Worm (Caenorhabditis elegans) whole organism, L4 larva: Measurements from ENCODE around the gene pcca-1.

Experiments
- F26F4.8 ChIP-seq: fragments of 200-800 bp; sonication (Bioruptor generic); conservative IDR thresholded peaks from 2 replicates; pipeline ENCODE4 v1.3.6; 2022; ENCODE audit warnings: missing genetic modification characterization, missing compliant biosample characterization
- F49E8.2 ChIP-seq: sonication (generic microtip); optimal IDR thresholded peaks from 2 replicates; lab custom pipeline; 2016; ENCODE audit warnings: missing compliant biosample characterization, mild to moderate bottlenecking, missing genetic modification characterization, borderline replicate concordance
- R02D3.7 ChIP-seq: fragments of 150-350 bp; sonication (generic microtip); optimal IDR thresholded peaks from 3 replicates; lab custom pipeline; 2014; ENCODE audit warnings: missing biosample characterization, missing genetic modification characterization
- T20F7.1 ChIP-seq: fragments of 200-800 bp; sonication (Bioruptor generic); optimal IDR thresholded peaks from 2 replicates; lab custom pipeline; 2018; ENCODE audit warnings: mild to moderate bottlenecking, missing genetic modification characterization, missing compliant biosample characterization
- Y105C5A.15 ChIP-seq: fragments of 200-800 bp; sonication (Bioruptor generic); IDR thresholded peaks from 2 replicates; pipeline ENCODE4 v1.3.6; 2022; ENCODE audit warnings: missing genetic modification characterization, missing compliant biosample characterization
- Y75B8A.6 ChIP-seq: fragments of 200-800 bp; sonication (Bioruptor generic); IDR thresholded peaks from 2 replicates; pipeline ENCODE4 v1.3.6; 2022; ENCODE audit warnings: missing genetic modification reagents, missing genetic modification characterization, missing compliant biosample characterization
- ZK337.2 ChIP-seq: fragments of 200-800 bp; sonication (Bioruptor generic); IDR thresholded peaks from 2 replicates; pipeline ENCODE4 v1.3.6; 2022; ENCODE audit warnings: missing genetic modification reagents, missing genetic modification characterization, missing compliant biosample characterization
- ZK546.5 ChIP-seq, 2 experiments: sonication (generic microtip); optimal IDR thresholded peaks; 2 replicates each; lab custom pipeline; 2017; ENCODE audit warnings: missing biosample characterization in 2 of 2, missing genetic modification characterization in 2 of 2
- aha-1 ChIP-seq: fragments of 150-350 bp; peaks from one replicate; lab custom pipeline; 2014; ENCODE audit warnings: missing biosample characterization, missing genetic modification characterization
- aly-2 ChIP-seq: sonication (generic microtip); optimal IDR thresholded peaks from 2 replicates; lab custom pipeline; 2018; ENCODE audit warnings: missing biosample characterization, missing genetic modification characterization
- ama-1 ChIP-seq: fragments of 150-350 bp; optimal IDR thresholded peaks from 2 replicates; lab custom pipeline; 2014; ENCODE audit warnings: inconsistent platforms, mixed read lengths
- attf-4 ChIP-seq: sonication (generic microtip); optimal IDR thresholded peaks from 3 replicates; lab custom pipeline; 2017; ENCODE audit warnings: missing biosample characterization, missing genetic modification characterization
- ceh-82 ChIP-seq: sonication (generic microtip); optimal IDR thresholded peaks from 2 replicates; lab custom pipeline; 2017; ENCODE audit warnings: missing biosample characterization, missing genetic modification characterization
- cey-2 ChIP-seq: sonication (generic microtip); optimal IDR thresholded peaks from 3 replicates; lab custom pipeline; 2017; ENCODE audit warnings: missing genetic modification characterization, mild to moderate bottlenecking, missing compliant biosample characterization, antibody characterized with exemption, borderline replicate concordance; ENCODE audit not compliant: insufficient read depth
- daf-19 ChIP-seq: fragments of 200-800 bp; sonication (Bioruptor generic); conservative IDR thresholded peaks from 2 replicates; pipeline ENCODE4 v1.3.6; 2022; ENCODE audit warnings: missing genetic modification characterization, missing compliant biosample characterization
- dmd-6 ChIP-seq: fragments of 200-800 bp; sonication (Bioruptor generic); IDR thresholded peaks from 2 replicates; pipeline ENCODE4 v1.3.6; 2022; ENCODE audit warnings: missing genetic modification reagents, missing genetic modification characterization, missing compliant biosample characterization
- dpl-1 ChIP-seq: fragments of 150-350 bp; optimal IDR thresholded peaks from 2 replicates; lab custom pipeline; 2014; ENCODE audit warnings: missing biosample characterization, missing genetic modification reagents, missing genetic modification characterization
- duxl-1 ChIP-seq: sonication (generic microtip); optimal IDR thresholded peaks from 2 replicates; lab custom pipeline; 2016; ENCODE audit warnings: mild to moderate bottlenecking, missing genetic modification characterization, moderate library complexity, missing compliant biosample characterization; ENCODE audit not compliant: poor library complexity
- dve-1 ChIP-seq: sonication (generic microtip); optimal IDR thresholded peaks from 2 replicates; lab custom pipeline; 2017; ENCODE audit warnings: antibody characterized with exemption, mild to moderate bottlenecking, missing genetic modification characterization, missing compliant biosample characterization; ENCODE audit not compliant: insufficient read depth
- egl-27 ChIP-seq: sonication (generic microtip); optimal IDR thresholded peaks from 3 replicates; lab custom pipeline; 2017; ENCODE audit warnings: missing biosample characterization, missing genetic modification reagents, missing genetic modification characterization
- fkh-10 ChIP-seq: fragments of 150-350 bp; optimal IDR thresholded peaks from 2 replicates; lab custom pipeline; 2014; ENCODE audit warnings: missing biosample characterization, missing genetic modification reagents, missing genetic modification characterization
- fos-1 ChIP-seq: fragments of 150-350 bp; optimal IDR thresholded peaks from 2 replicates; lab custom pipeline; 2014; ENCODE audit warnings: missing biosample characterization, missing genetic modification characterization
- gei-8 ChIP-seq: fragments of 200-800 bp; sonication (Bioruptor generic); optimal IDR thresholded peaks from 2 replicates; lab custom pipeline; 2018; ENCODE audit warnings: mild to moderate bottlenecking, missing genetic modification characterization, missing compliant biosample characterization
- hif-1 ChIP-seq, 2 experiments: sonication (generic microtip); optimal IDR thresholded peaks; 2 replicates each; lab custom pipeline; 2016 to 2017; ENCODE audit warnings: missing compliant biosample characterization in 2 of 2, missing genetic modification characterization in 2 of 2, missing genetic modification reagents in 2 of 2, missing genotype in 2 of 2, mild to moderate bottlenecking in 1 of 2
- hlh-11 ChIP-seq: fragments of 200-800 bp; sonication (Bioruptor generic); optimal IDR thresholded peaks from 2 replicates; lab custom pipeline; 2018; ENCODE audit warnings: mild to moderate bottlenecking, missing genetic modification characterization, missing compliant biosample characterization
- hmg-1.1 ChIP-seq: fragments of 200-800 bp; sonication (Bioruptor generic); IDR thresholded peaks from 2 replicates; pipeline ENCODE4 v1.3.6; 2022; ENCODE audit warnings: missing genetic modification reagents, missing genetic modification characterization, missing compliant biosample characterization
- jun-1 ChIP-seq: fragments of 150-350 bp; optimal IDR thresholded peaks from 2 replicates; lab custom pipeline; 2014; ENCODE audit warnings: missing biosample characterization, missing genetic modification reagents, missing genetic modification characterization
- lin-38 ChIP-seq: fragments of 200-800 bp; sonication (Bioruptor generic); IDR thresholded peaks from 2 replicates; pipeline ENCODE4 v1.3.6; 2022; ENCODE audit warnings: missing genetic modification reagents, missing genetic modification characterization, missing compliant biosample characterization
- madf-5 ChIP-seq, 2 experiments: fragments of 200-800 bp; sonication (Bioruptor generic); IDR thresholded peaks; 2 replicates each; pipeline ENCODE4 v1.3.6; 2022; ENCODE audit warnings: missing compliant biosample characterization in 2 of 2, missing genetic modification characterization in 2 of 2
- madf-9 ChIP-seq: fragments of 200-800 bp; sonication (Bioruptor generic); conservative IDR thresholded peaks from 2 replicates; pipeline ENCODE4 v1.3.6; 2022; ENCODE audit warnings: missing genetic modification reagents, missing genetic modification characterization, missing compliant biosample characterization
- mdl-1 ChIP-seq, 2 experiments: fragments of 150-350 bp in 1 of 2; sonication (generic microtip) in 1 of 2; optimal IDR thresholded peaks; 2 replicates each; lab custom pipeline; 2014 to 2017; ENCODE audit warnings: missing biosample characterization in 2 of 2, missing genetic modification characterization in 2 of 2
- mep-1 ChIP-seq: fragments of 150-350 bp; sonication (generic microtip); optimal IDR thresholded peaks from 3 replicates; lab custom pipeline; 2014; ENCODE audit warnings: missing biosample characterization, missing genetic modification characterization
- mxl-2 ChIP-seq: fragments of 200-800 bp; sonication (Bioruptor generic); conservative IDR thresholded peaks from 2 replicates; pipeline ENCODE4 v1.3.6; 2022; ENCODE audit warnings: missing genetic modification reagents, missing genetic modification characterization, missing compliant biosample characterization
- mxl-3 ChIP-seq: fragments of 200-800 bp; sonication (Bioruptor generic); optimal IDR thresholded peaks from 2 replicates; lab custom pipeline; 2018; ENCODE audit warnings: mild to moderate bottlenecking, missing genetic modification characterization, missing compliant biosample characterization
- nhr-10 ChIP-seq: fragments of 150-350 bp; optimal IDR thresholded peaks from 2 replicates; lab custom pipeline; 2014; ENCODE audit warnings: missing biosample characterization, missing genetic modification characterization
- nhr-25 ChIP-seq: sonication (generic microtip); optimal IDR thresholded peaks from 2 replicates; lab custom pipeline; 2017; ENCODE audit warnings: missing genetic modification characterization, mild to moderate bottlenecking, missing compliant biosample characterization, antibody characterized with exemption, moderate library complexity, borderline replicate concordance; ENCODE audit not compliant: insufficient read depth
- nhr-41 ChIP-seq: fragments of 200-800 bp; sonication (Bioruptor generic); IDR thresholded peaks from 2 replicates; pipeline ENCODE4 v1.3.6; 2022; ENCODE audit warnings: missing genetic modification reagents, missing genetic modification characterization, missing compliant biosample characterization
- nhr-76 ChIP-seq: fragments of 150-350 bp; optimal IDR thresholded peaks from 2 replicates; lab custom pipeline; 2014; ENCODE audit warnings: missing biosample characterization, missing genetic modification characterization
- php-3 ChIP-seq: fragments of 200-800 bp; sonication (Bioruptor generic); IDR thresholded peaks from 2 replicates; pipeline ENCODE4 v1.3.6; 2022; ENCODE audit warnings: missing genetic modification reagents, missing genetic modification characterization, missing compliant biosample characterization
- saeg-2 ChIP-seq: fragments of 200-800 bp; sonication (Bioruptor generic); IDR thresholded peaks from 2 replicates; pipeline ENCODE4 v1.3.6; 2022; ENCODE audit warnings: missing genetic modification reagents, missing genetic modification characterization, missing compliant biosample characterization
- set-16 ChIP-seq: fragments of 200-800 bp; sonication (Bioruptor generic); IDR thresholded peaks from 2 replicates; pipeline ENCODE4 v1.3.6; 2022; ENCODE audit warnings: missing genetic modification reagents, missing genetic modification characterization, missing compliant biosample characterization
- snpc-1.2 ChIP-seq: fragments of 200-800 bp; sonication (Bioruptor generic); IDR thresholded peaks from 2 replicates; pipeline ENCODE4 v1.3.6; 2022; ENCODE audit warnings: missing genetic modification reagents, missing genetic modification characterization, missing compliant biosample characterization
- spr-1 ChIP-seq: sonication (generic microtip); optimal IDR thresholded peaks from 2 replicates; lab custom pipeline; 2016; ENCODE audit warnings: mild to moderate bottlenecking, missing genetic modification characterization, missing compliant biosample characterization
- tag-97 ChIP-seq: fragments of 200-800 bp; sonication (Bioruptor generic); IDR thresholded peaks from 2 replicates; pipeline ENCODE4 v1.3.6; 2022; ENCODE audit warnings: missing genetic modification characterization, missing compliant biosample characterization
- tra-1 ChIP-seq: fragments of 200-800 bp; sonication (Bioruptor generic); IDR thresholded peaks from 2 replicates; pipeline ENCODE4 v1.3.6; 2022; ENCODE audit warnings: missing genetic modification reagents, missing genetic modification characterization, missing compliant biosample characterization
- zfp-3 ChIP-seq: fragments of 200-800 bp; sonication (Bioruptor generic); conservative IDR thresholded peaks from 2 replicates; pipeline ENCODE4 v1.3.6; 2022; ENCODE audit warnings: missing genetic modification reagents, missing genetic modification characterization, missing compliant biosample characterization
- zip-2 ChIP-seq: fragments of 150-350 bp; optimal IDR thresholded peaks from 2 replicates; lab custom pipeline; 2014; ENCODE audit warnings: missing biosample characterization, missing genetic modification characterization
- ztf-11 ChIP-seq: fragments of 150-350 bp; optimal IDR thresholded peaks from 2 replicates; lab custom pipeline; 2014; ENCODE audit warnings: missing biosample characterization, missing genetic modification characterization
- ztf-7 ChIP-seq: fragments of 150-350 bp; optimal IDR thresholded peaks from 2 replicates; lab custom pipeline; 2014; ENCODE audit warnings: missing biosample characterization, missing genetic modification characterization

Gene pcca-1

DNA sequence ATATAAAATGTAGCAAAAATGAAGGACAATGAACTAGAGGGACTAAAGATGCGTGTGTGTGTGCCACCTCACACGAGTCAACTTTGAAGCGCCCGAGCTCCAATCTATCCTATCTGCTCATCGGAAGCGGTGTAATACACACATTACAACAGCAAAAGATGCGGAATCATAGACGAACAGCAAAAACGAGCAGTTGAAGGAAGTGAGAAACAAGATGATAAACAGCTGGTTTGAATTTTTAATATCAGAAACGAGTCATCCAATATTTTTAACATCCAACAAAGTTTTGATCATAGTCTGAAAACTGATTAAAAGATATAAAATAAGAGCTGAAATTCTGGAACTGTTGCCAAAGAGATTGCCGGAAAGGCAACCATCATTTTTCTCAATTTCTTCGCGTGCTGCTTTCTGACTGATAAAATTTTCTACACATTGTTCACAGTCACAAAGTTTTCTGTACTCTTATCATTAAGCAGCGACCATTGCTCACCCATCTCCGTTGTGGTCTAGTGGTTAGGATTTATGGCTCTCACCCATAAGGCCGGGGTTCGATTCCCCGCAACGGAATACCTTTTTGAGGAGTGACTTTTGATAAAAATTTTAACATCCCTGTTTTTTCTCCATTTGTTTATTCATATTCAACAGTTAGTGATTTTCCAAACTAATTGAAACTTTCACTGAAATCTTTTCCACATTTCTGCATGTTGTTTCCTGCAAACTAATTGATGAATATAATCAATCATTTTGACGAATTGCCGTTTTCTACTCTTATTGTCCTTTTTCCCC, 20.0 kb upstream of the pcca-1 start, which contains the start of gene stn-2 (continued):
- TF ChIP-seq cey-2 (tag; lab: Kevin White, UChicago) = no peak
- peak; percentile 38 for TF ChIP-seq dve-1 (tag; lab: Kevin White, UChicago)
- TF ChIP-seq ama-1 (lab: Kevin White, UChicago) = no peak
- no peak for TF ChIP-seq daf-19 (GFP tag; lab: Robert Waterston, UW)
- no peak for TF ChIP-seq set-16 (GFP tag; lab: Robert Waterston, UW)
- TF ChIP-seq mdl-1 (tag; optimal IDR thresholded peaks at IDR 0.05; lab: Kevin White, UChicago) = no peak
- TF ChIP-seq R02D3.7 (tag; lab: Kevin White, UChicago) = no peak
- peak; percentile 75 for TF ChIP-seq aha-1 (tag; lab: Kevin White, UChicago)
- peak; percentile 44 for TF ChIP-seq T20F7.1 (GFP tag; lab: Kevin White, UChicago)
- peak; percentile 70 for TF ChIP-seq snpc-1.2 (GFP tag; lab: Robert Waterston, UW)
- TF ChIP-seq aly-2 = no peak
- no peak for TF ChIP-seq fkh-10 (GFP tag; lab: Kevin White, UChicago)
- no peak for TF ChIP-seq mxl-3 (GFP tag; lab: Kevin White, UChicago)
- TF ChIP-seq F49E8.2 (tag; lab: Kevin White, UChicago) = no peak
- TF ChIP-seq duxl-1 (tag; lab: Kevin White, UChicago) = peak; percentile 3
- no peak for TF ChIP-seq hif-1 (tag; optimal IDR thresholded peaks at IDR 0.05; lab: Kevin White, UChicago)
- no peak for TF ChIP-seq mxl-2 (GFP tag; lab: Robert Waterston, UW)
- TF ChIP-seq ztf-7 (tag; lab: Kevin White, UChicago) = no peak
- peak; percentile 33 for TF ChIP-seq gei-8 (GFP tag; lab: Kevin White, UChicago)
- no peak for TF ChIP-seq attf-4 (tag; lab: Kevin White, UChicago)
- TF ChIP-seq Y105C5A.15 (GFP tag; lab: Robert Waterston, UW) = 0 out of 2 replicates have a peak, but pooled peaks have one; percentile 63
- TF ChIP-seq ZK337.2 (GFP tag; lab: Robert Waterston, UW) = no peak
- no peak for TF ChIP-seq fos-1 (tag; lab: Kevin White, UChicago)
- no peak for TF ChIP-seq ZK546.5 (tag; optimal IDR thresholded peaks at IDR 0.05; lab: Kevin White, UChicago)
- no peak for TF ChIP-seq mep-1
- no peak for TF ChIP-seq zfp-3
- TF ChIP-seq jun-1 (tag; lab: Kevin White, UChicago) = no peak
- peak; percentile 48 for TF ChIP-seq dmd-6 (GFP tag; lab: Robert Waterston, UW)
- TF ChIP-seq egl-27 = no peak
- TF ChIP-seq madf-9 (GFP tag; lab: Robert Waterston, UW) = peak; percentile 52; the same call in 1 of the 2 replicates
- no peak for TF ChIP-seq ztf-11 (tag; lab: Kevin White, UChicago)
- TF ChIP-seq tra-1 = 0 out of 2 replicates have a peak, but pooled peaks have one; percentile 17
- TF ChIP-seq nhr-10 (tag; lab: Kevin White, UChicago) = no peak
- TF ChIP-seq hlh-11 (tag; lab: Kevin White, UChicago) = peak; percentile 26
- TF ChIP-seq lin-38 = no peak
- TF ChIP-seq php-3 (GFP tag; lab: Robert Waterston, UW) = peak; percentile 24; the same call in 1 of the 2 replicates
- TF ChIP-seq Y75B8A.6 (GFP tag; lab: Robert Waterston, UW) = no peak
- TF ChIP-seq nhr-25 (tag; lab: Kevin White, UChicago) = no peak
- TF ChIP-seq spr-1 = no peak
- TF ChIP-seq tag-97 (GFP tag; lab: Robert Waterston, UW) = no peak
- no peak for TF ChIP-seq dpl-1 (GFP tag; lab: Kevin White, UChicago)
- TF ChIP-seq ceh-82 = no peak
- no peak for TF ChIP-seq hmg-1.1
- peak; percentile 52; the same call in 1 of the 2 replicates for TF ChIP-seq nhr-41 (GFP tag; lab: Robert Waterston, UW)
- TF ChIP-seq F26F4.8 (GFP tag; lab: Robert Waterston, UW) = 0 out of 2 replicates have a peak, but pooled peaks have one; percentile 6
- no peak for TF ChIP-seq zip-2 (tag; lab: Kevin White, UChicago)
- TF ChIP-seq madf-5 (GFP tag; IDR thresholded peaks at IDR 0.05; lab: Robert Waterston, UW) = no peak
- no peak for TF ChIP-seq nhr-76 (tag; lab: Kevin White, UChicago)
- TF ChIP-seq saeg-2 (GFP tag; lab: Robert Waterston, UW) = no peak
